Worm (Caenorhabditis elegans) whole organism, early embryonic: ENCODE measurements around the gene ZK1128.3.
A peak's percentile ranks its signal among the peaks of the same experiment; 100 is the strongest.

Experiments
- ama-1 ChIP-seq: fragments of 150-350 bp; optimal IDR thresholded peaks from 2 replicates; lab custom pipeline; 2014
- scrt-1 ChIP-seq: fragments of 200-800 bp; sonication (Bioruptor generic); IDR thresholded peaks from 2 replicates; pipeline ENCODE4 v1.3.6; 2022; ENCODE audit warnings: missing genetic modification characterization, missing compliant biosample characterization

DNA sequence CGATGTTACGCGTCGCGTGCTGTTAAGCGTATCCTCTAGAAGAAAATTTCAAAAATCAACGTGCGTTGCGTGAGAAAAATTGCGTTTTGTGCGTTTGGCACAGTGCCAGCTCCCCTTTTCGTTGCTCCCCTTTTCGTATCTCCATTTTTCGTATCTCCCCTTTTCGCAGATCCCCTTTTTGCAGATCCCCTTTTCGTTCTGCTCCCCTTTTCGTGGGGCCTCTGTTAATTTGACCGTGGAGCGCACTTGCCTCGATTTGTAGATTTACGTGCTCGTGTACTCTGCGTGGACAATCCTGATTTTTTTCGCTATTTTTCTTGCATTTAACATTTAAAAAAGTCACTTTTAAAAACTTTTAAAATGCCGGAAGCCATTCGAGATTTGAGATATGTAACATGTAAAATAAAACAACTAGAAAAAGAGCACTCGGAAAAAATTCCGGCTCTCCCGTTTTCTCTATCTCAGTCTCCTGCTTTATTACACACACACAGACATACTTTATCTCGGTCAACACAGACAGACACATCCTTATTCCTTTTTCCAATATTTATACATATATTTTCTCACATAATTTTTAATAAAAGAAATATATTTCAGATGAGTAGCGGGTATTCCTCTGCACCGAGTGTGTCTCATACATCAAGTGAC, 5.0 kb upstream of the ZK1128.3 start, which contains the start of gene ttll-4:
- TF ChIP-seq scrt-1 = peak; percentile 72
- TF ChIP-seq ama-1 (lab: Kevin White, UChicago) = no peak
